Fruit fly (Drosophila melanogaster): Measurements from ENCODE around the gene Vps15.

Gene Vps15

dm6 chr3R:9237268-9238091, 8.2 kb downstream of the Vps15 start, which contains the start of gene pum (continued):
- TF ChIP-seq E2f2 (GFP tag; IDR thresholded peaks at IDR 0.05): peak; percentile 66
- TF ChIP-seq CG12659 (GFP tag; optimal IDR thresholded peaks at IDR 0.05): peak; percentile 49
- TF ChIP-seq caup (GFP tag; optimal IDR thresholded peaks at IDR 0.05; ENCODE audit: severe bottlenecking): no peak
- TF ChIP-seq CG6689 (GFP tag; IDR thresholded peaks at IDR 0.05): peak; percentile 47; the same call in 1 of the 2 replicates
- TF ChIP-seq GATAe (GFP tag; conservative IDR thresholded peaks at IDR 0.05): no peak
- no peak for TF ChIP-seq tna (GFP tag; IDR thresholded peaks at IDR 0.05; ENCODE audit: partially characterized antibody)

dm6 chr3R:9236883-9237267, 8.8 kb downstream of the Vps15 start:
- peak; percentile 9 for TF ChIP-seq zfh2 (GFP tag; optimal IDR thresholded peaks at IDR 0.05)
- no peak for TF ChIP-seq CG17385 (GFP tag; optimal IDR thresholded peaks at IDR 0.05)
- peak; percentile 45; the same call in 1 of the 2 replicates for TF ChIP-seq vvl (GFP tag; IDR thresholded peaks at IDR 0.05)
- peak; percentile 60 for TF ChIP-seq lab (GFP tag; optimal IDR thresholded peaks at IDR 0.05)
- TF ChIP-seq wdn (GFP tag; IDR thresholded peaks at IDR 0.05): 0 out of 2 replicates have a peak, but pooled peaks have one; percentile 29
- TF ChIP-seq CG4707 (GFP tag; optimal IDR thresholded peaks at IDR 0.05): no peak
- no peak for TF ChIP-seq HmgD (GFP tag; optimal IDR thresholded peaks at IDR 0.05)
- TF ChIP-seq Ssrp (tag; optimal IDR thresholded peaks at IDR 0.05): no peak
- peak; percentile 21 for TF ChIP-seq Fer3 (tag; optimal IDR thresholded peaks at IDR 0.05)
- TF ChIP-seq ems (GFP tag; optimal IDR thresholded peaks at IDR 0.05): no peak
- TF ChIP-seq corto (GFP tag; optimal IDR thresholded peaks at IDR 0.05): peak; percentile 70
- TF ChIP-seq Bdp1 (GFP tag; optimal IDR thresholded peaks at IDR 0.05): peak; percentile 15
- TF ChIP-seq wek (GFP tag; optimal IDR thresholded peaks at IDR 0.05): peak; percentile 39
- peak; percentile 45; the same call in 1 of the 3 replicates for TF ChIP-seq CG34224 (GFP tag; IDR thresholded peaks at IDR 0.05; ENCODE audit: partially characterized antibody)
- TF ChIP-seq HLH54F (GFP tag; optimal IDR thresholded peaks at IDR 0.05): no peak
- peak; percentile 50; the same call in 1 of the 2 replicates for TF ChIP-seq Drgx (GFP tag; IDR thresholded peaks at IDR 0.05)
- TF ChIP-seq CG12236 (GFP tag; optimal IDR thresholded peaks at IDR 0.05): no peak
- no peak for TF ChIP-seq CG4328 (GFP tag; optimal IDR thresholded peaks at IDR 0.05)
- TF ChIP-seq exex (tag; optimal IDR thresholded peaks at IDR 0.05): no peak
- peak; percentile 88 for TF ChIP-seq yki (optimal IDR thresholded peaks at IDR 0.05)
- no peak for TF ChIP-seq bigmax (GFP tag; optimal IDR thresholded peaks at IDR 0.05)
- no peak; the same call in 1 of the 2 replicates for TF ChIP-seq onecut (GFP tag; IDR thresholded peaks at IDR 0.05)
- TF ChIP-seq CG8290 (GFP tag; optimal IDR thresholded peaks at IDR 0.05): no peak
- TF ChIP-seq CG8290 (tag; optimal IDR thresholded peaks at IDR 0.05): peak in 1 of 2 experiments; percentile 11
- no peak for TF ChIP-seq CrebB (tag; optimal IDR thresholded peaks at IDR 0.05)
- TF ChIP-seq Sox102F (GFP tag; optimal IDR thresholded peaks at IDR 0.05): no peak
- TF ChIP-seq CG11695 (GFP tag; IDR thresholded peaks at IDR 0.05): 0 out of 3 replicates have a peak, but pooled peaks have one; percentile 8
- peak; percentile 63 for TF ChIP-seq chm (GFP tag; IDR thresholded peaks at IDR 0.05)
- peak; percentile 71; the same call in 1 of the 2 replicates for TF ChIP-seq seq (GFP tag; IDR thresholded peaks at IDR 0.05)
- no peak for TF ChIP-seq sens-2 (GFP tag; IDR thresholded peaks at IDR 0.05)
- no peak for TF ChIP-seq fru (optimal IDR thresholded peaks at IDR 0.05)
- TF ChIP-seq hbn (GFP tag; IDR thresholded peaks at IDR 0.05; ENCODE audit: partially characterized antibody): peak; percentile 42
- peak; percentile 59 for TF ChIP-seq Hmr (GFP tag; optimal IDR thresholded peaks at IDR 0.05)
- TF ChIP-seq HLHmδ (GFP tag; optimal IDR thresholded peaks at IDR 0.05): peak; percentile 23
- no peak for TF ChIP-seq D19B (GFP tag; optimal IDR thresholded peaks at IDR 0.05)
- TF ChIP-seq Fer1 (GFP tag; optimal IDR thresholded peaks at IDR 0.05): peak; percentile 53
- TF ChIP-seq CG3065 (GFP tag; optimal IDR thresholded peaks at IDR 0.05): peak; percentile 8
- TF ChIP-seq CG9609 (GFP tag; optimal IDR thresholded peaks at IDR 0.05): no peak
- TF ChIP-seq slou (GFP tag; optimal IDR thresholded peaks at IDR 0.05): no peak
- peak; percentile 1 for TF ChIP-seq kni (GFP tag; optimal IDR thresholded peaks at IDR 0.05)
- peak; percentile 0 for TF ChIP-seq HHEX (GFP tag; optimal IDR thresholded peaks at IDR 0.05)
- TF ChIP-seq Hmx (GFP tag; optimal IDR thresholded peaks at IDR 0.05): no peak

Data from whole organism, embryonic.